Worm (Caenorhabditis elegans): ENCODE measurements around the gene R08C7.5.

DNA sequence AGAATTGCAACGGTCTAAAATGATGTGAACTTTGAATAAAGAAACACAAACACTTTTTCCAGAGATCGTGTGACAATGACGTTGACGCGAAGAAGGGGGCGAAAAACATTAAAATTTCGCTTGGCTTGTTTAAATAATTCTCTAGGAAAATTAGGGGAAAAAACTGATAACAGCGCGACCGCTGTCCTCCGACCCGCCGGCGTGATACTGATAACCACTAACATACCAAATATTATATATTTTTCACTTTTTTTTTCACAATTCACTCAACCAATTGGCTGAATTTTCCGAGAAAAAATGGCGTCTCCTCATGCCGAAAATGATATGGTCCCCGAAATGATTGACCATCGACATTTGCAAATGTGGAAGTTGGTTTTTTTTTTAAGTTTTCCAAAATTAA, 19.8 kb downstream of the R08C7.5 start:
- TF ChIP-seq lin-39 (tag; optimal IDR thresholded peaks at IDR 0.05), result no peak
- no peak for TF ChIP-seq unc-62 (GFP tag; optimal IDR thresholded peaks at IDR 0.05)
- TF ChIP-seq lsy-2 (tag; optimal IDR thresholded peaks at IDR 0.05), result no peak
- TF ChIP-seq nhr-77 (tag; optimal IDR thresholded peaks at IDR 0.05), result no peak
- TF ChIP-seq elt-3 (tag; optimal IDR thresholded peaks at IDR 0.05), result no peak
- TF ChIP-seq ztf-11 (tag; optimal IDR thresholded peaks at IDR 0.05), result no peak
- TF ChIP-seq nhr-11 (tag; optimal IDR thresholded peaks at IDR 0.05), result no peak
- no peak for TF ChIP-seq zag-1 (tag; optimal IDR thresholded peaks at IDR 0.05)
- no peak for TF ChIP-seq C34F6.9 (tag; optimal IDR thresholded peaks at IDR 0.05)
- no peak for TF ChIP-seq sem-4 (tag; optimal IDR thresholded peaks at IDR 0.05)
- TF ChIP-seq skn-1 (tag; optimal IDR thresholded peaks at IDR 0.05), result no peak
- no peak for TF ChIP-seq nhr-10 (tag; optimal IDR thresholded peaks at IDR 0.05)
- TF ChIP-seq blmp-1 (tag; optimal IDR thresholded peaks at IDR 0.05; ENCODE audit: insufficient read depth), result no peak
